Fruit fly (Drosophila melanogaster) whole organism, prepupa: ENCODE results near the gene Cyp310a1.

Source experiments
- Ets21C ChIP-seq: fragments of 200-800 bp; sonication (Bioruptor generic); optimal IDR thresholded peaks from 3 replicates; lab custom pipeline; 2016; ENCODE audit warnings: missing biosample characterization, missing genetic modification characterization
- Sox14 ChIP-seq: fragments of 200-800 bp; sonication (Bioruptor generic); optimal IDR thresholded peaks from 3 replicates; lab custom pipeline; 2016; ENCODE audit warnings: missing biosample characterization, missing genetic modification characterization
- dac ChIP-seq: fragments of 200-800 bp; sonication (Bioruptor generic); optimal IDR thresholded peaks from 2 replicates; lab custom pipeline; 2017; ENCODE audit warnings: missing biosample characterization, mild to moderate bottlenecking, missing genetic modification characterization

DNA sequence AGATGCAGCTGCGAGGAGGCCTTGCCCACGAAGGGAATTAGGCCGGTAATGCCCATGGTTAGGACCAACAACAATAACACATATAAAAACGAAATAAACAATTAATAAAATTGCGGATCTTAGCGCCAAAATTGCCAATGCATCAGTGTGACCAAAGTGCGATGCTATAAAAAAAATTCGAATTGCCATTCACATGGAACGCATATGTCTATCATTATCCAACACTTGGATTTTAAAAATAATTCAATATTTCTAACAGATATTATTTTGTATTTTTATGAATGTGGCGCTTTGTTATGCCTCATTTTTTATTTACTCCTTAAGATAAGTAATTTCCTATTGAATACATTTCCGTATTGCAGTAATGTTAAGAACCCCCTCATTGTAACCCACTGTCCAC is 29.1 kb upstream of the Cyp310a1 start, which contains the start of gene tos:
- TF ChIP-seq dac (GFP tag; lab: Kevin White, UChicago) (no peak), Ets21C (GFP tag; lab: Kevin White, UChicago) (no peak), Sox14 (GFP tag; lab: Kevin White, UChicago) (no peak)
